Worm (Caenorhabditis elegans): ENCODE measurements around the gene Y37D8A.4.

DNA sequence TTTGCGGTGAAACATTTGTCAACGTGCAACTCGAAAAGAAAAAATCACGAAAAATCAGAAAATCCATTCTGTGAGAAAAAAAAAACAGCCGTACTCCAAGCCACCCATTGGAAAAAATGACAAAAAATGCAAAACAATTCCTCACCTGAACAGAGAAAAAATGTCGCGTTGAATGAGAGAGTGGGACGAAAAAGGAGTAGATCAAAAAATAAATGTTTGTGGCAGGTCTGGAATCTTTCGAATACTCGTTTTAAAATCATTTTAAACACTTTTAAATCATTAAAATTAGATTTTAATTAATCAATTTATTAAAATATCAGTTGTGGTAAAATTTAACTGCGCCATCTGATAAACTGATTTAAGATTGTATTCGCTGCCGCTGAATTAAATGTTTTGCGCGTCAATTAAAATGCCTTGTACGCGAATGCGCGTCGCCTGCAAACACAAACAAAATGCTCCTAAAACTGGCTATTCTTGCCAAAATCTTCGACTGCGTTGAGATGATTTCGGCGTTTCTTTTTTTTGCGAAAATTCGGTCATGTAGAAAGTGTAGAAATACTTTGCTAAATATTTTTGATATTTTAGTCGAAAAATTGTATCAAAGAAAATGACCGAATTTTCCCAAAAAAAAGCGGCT is 31.4 kb upstream of the Y37D8A.4 start, which contains the start of gene Y37D8A.6:
- TF ChIP-seq tra-4 (tag; optimal IDR thresholded peaks at IDR 0.05) (no peak), flt-1 (GFP tag; IDR thresholded peaks at IDR 0.05) (no peak), ama-1 (optimal IDR thresholded peaks at IDR 0.05) (no peak), ets-7 (tag; optimal IDR thresholded peaks at IDR 0.05) (no peak), hmg-4 (GFP tag; optimal IDR thresholded peaks at IDR 0.05) (no peak), tbx-37 (GFP tag; conservative IDR thresholded peaks at IDR 0.05) (no peak), hmbx-1 (tag; optimal IDR thresholded peaks at IDR 0.05) (no peak), hnd-1 (tag; optimal IDR thresholded peaks at IDR 0.05) (no peak), B0310.2 (tag; optimal IDR thresholded peaks at IDR 0.05) (no peak), F13C5.2 (tag; optimal IDR thresholded peaks at IDR 0.05) (peak; percentile 9), tbx-11 (GFP tag; IDR thresholded peaks at IDR 0.05) (no peak), pes-1 (GFP tag; IDR thresholded peaks at IDR 0.05) (no peak), sea-1 (GFP tag; conservative IDR thresholded peaks at IDR 0.05) (no peak), scrt-1 (GFP tag; IDR thresholded peaks at IDR 0.05) (no peak)

All from whole organism, early embryonic.